Fruit fly (Drosophila melanogaster) whole organism, adult: Measurements from ENCODE around the gene CG6059.
A peak's percentile ranks its signal among the peaks of the same experiment; 100 is the strongest.

ENCODE experiments used
- CG11617 ChIP-seq: fragments of 200-800 bp; sonication (Bioruptor generic); optimal IDR thresholded peaks from 2 replicates; lab custom pipeline; 2017; ENCODE audit warnings: mild to moderate bottlenecking, missing biosample characterization, missing genetic modification reagents, missing genetic modification characterization
- CG12768 ChIP-seq: fragments of 200-800 bp; sonication (Bioruptor generic); optimal IDR thresholded peaks from 2 replicates; lab custom pipeline; 2017; ENCODE audit warnings: missing biosample characterization, missing genetic modification characterization, mild to moderate bottlenecking, moderate library complexity, missing genetic modification reagents
- CG14711 ChIP-seq: fragments of 200-800 bp; sonication (Bioruptor generic); optimal IDR thresholded peaks from 2 replicates; lab custom pipeline; 2018; ENCODE audit warnings: missing biosample characterization, mild to moderate bottlenecking, missing genetic modification characterization, moderate library complexity
- CG1620 ChIP-seq: fragments of 200-800 bp; sonication (Bioruptor generic); optimal IDR thresholded peaks from 2 replicates; lab custom pipeline; 2016; ENCODE audit warnings: missing biosample characterization, missing genetic modification characterization
- CG33017 ChIP-seq: fragments of 200-800 bp; sonication (Bioruptor generic); optimal IDR thresholded peaks from 2 replicates; lab custom pipeline; 2018; ENCODE audit warnings: missing biosample characterization, mild to moderate bottlenecking, missing genetic modification characterization, moderate library complexity
- CG5204 ChIP-seq: fragments of 200-800 bp; sonication (Bioruptor generic); optimal IDR thresholded peaks from 2 replicates; lab custom pipeline; 2016; ENCODE audit warnings: missing biosample characterization, missing genetic modification characterization
- CG7045 ChIP-seq: fragments of 200-800 bp; sonication (Bioruptor generic); optimal IDR thresholded peaks from 2 replicates; lab custom pipeline; 2017; ENCODE audit warnings: missing biosample characterization, mild to moderate bottlenecking, missing genetic modification characterization
- CG7101 ChIP-seq: fragments of 200-800 bp; sonication (Bioruptor generic); optimal IDR thresholded peaks from 2 replicates; lab custom pipeline; 2018; ENCODE audit warnings: missing biosample characterization, mild to moderate bottlenecking, missing genetic modification characterization, moderate library complexity
- Clk ChIP-seq: fragments of 200-800 bp; sonication (Bioruptor generic); optimal IDR thresholded peaks from 2 replicates; lab custom pipeline; 2017; ENCODE audit warnings: missing biosample characterization, missing genetic modification characterization
- Crg-1 ChIP-seq: fragments of 200-800 bp; sonication (Bioruptor generic); optimal IDR thresholded peaks from 2 replicates; lab custom pipeline; 2016; ENCODE audit warnings: missing biosample characterization, missing genetic modification characterization
- Hr96 ChIP-seq: fragments of 200-800 bp; sonication (Bioruptor generic); optimal IDR thresholded peaks from 2 replicates; lab custom pipeline; 2016; ENCODE audit warnings: missing biosample characterization, missing genetic modification characterization
- Mnt ChIP-seq: fragments of 200-800 bp; sonication (Bioruptor generic); optimal IDR thresholded peaks from 2 replicates; lab custom pipeline; 2016; ENCODE audit warnings: missing biosample characterization, mild to moderate bottlenecking, missing genetic modification characterization
- bab1 ChIP-seq: fragments of 200-800 bp; sonication (Bioruptor generic); optimal IDR thresholded peaks from 3 replicates; lab custom pipeline; 2019; ENCODE audit warnings: missing biosample characterization, mild to moderate bottlenecking, missing genetic modification characterization, moderate library complexity
- cic ChIP-seq: fragments of 200-800 bp; sonication (Bioruptor generic); optimal IDR thresholded peaks from 2 replicates; lab custom pipeline; 2017; ENCODE audit warnings: missing biosample characterization, mild to moderate bottlenecking, missing genetic modification characterization, moderate library complexity
- cnc ChIP-seq, 2 experiments: fragments of >200 bp; optimal IDR thresholded peaks; 2 replicates each; lab custom pipeline; 2017
- kay ChIP-seq: fragments of 200-800 bp; sonication (Bioruptor generic); peaks from one replicate; lab custom pipeline; 2016; ENCODE audit warnings: missing biosample characterization, missing genetic modification characterization, borderline replicate concordance
- ovo ChIP-seq: fragments of 200-800 bp; sonication (Bioruptor generic); optimal IDR thresholded peaks from 2 replicates; lab custom pipeline; 2016; ENCODE audit warnings: missing biosample characterization, missing genetic modification characterization
- pad ChIP-seq: fragments of 200-800 bp; sonication (Bioruptor generic); optimal IDR thresholded peaks from 3 replicates; lab custom pipeline; 2017; ENCODE audit warnings: missing biosample characterization, missing genetic modification characterization, mild to moderate bottlenecking, moderate library complexity, missing genetic modification reagents
- tj ChIP-seq: fragments of 200-800 bp; sonication (Bioruptor generic); optimal IDR thresholded peaks from 3 replicates; lab custom pipeline; 2017; ENCODE audit warnings: missing biosample characterization, mild to moderate bottlenecking, missing genetic modification characterization, moderate library complexity
- toe ChIP-seq: fragments of 200-800 bp; sonication (Bioruptor generic); optimal IDR thresholded peaks from 2 replicates; lab custom pipeline; 2016; ENCODE audit warnings: missing biosample characterization, missing genetic modification characterization

The CG6059 gene

DNA sequence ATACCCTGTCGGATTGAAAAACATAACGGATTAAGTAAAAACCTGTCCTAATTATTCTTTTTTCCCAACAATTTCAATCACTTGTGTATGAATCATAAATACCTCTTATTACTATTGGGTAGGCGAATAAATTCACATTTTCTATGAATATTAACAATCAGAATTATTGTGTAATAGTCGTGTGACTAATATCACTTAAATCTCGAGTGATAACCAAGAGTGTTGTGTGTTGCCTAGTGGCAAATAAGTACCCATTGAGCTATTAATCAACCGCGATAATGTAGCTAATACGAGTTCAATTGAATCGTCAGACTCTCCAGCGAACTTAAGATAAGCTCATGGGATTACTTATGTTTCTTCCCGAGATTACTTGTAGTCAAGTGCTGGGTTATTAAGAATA lies 35.4 kb upstream of the CG6059 start:
- TF ChIP-seq Crg-1 (GFP tag; lab: Kevin White, UChicago) = no peak
- no peak for TF ChIP-seq toe
- peak; percentile 25 for TF ChIP-seq kay (GFP tag; lab: Kevin White, UChicago)
- TF ChIP-seq CG14711 (tag; lab: Kevin White, UChicago) = no peak
- no peak for TF ChIP-seq bab1 (GFP tag; lab: Kevin White, UChicago)
- TF ChIP-seq CG33017 (tag; lab: Kevin White, UChicago) = no peak

DNA sequence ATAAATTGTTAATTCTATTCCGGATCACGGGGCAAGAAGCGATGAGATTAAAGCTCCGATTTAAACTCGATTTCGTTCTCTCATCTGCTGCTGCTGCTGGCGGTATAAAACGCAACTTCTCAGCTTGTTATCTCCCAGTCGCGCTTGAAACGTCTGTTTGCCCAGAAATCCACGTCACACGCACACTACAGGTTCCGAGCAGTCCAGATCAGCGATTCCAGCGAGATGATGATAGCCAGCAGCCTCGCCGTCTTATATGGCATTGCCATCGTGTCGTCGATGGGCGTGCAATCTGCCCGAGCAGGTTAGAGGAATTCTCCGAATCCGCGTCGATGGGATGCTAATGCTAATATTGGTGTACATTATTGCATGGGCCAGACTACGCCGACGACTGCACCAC lies 33.3 kb upstream of the CG6059 start, which contains the start of gene grass:
Gene grass, plus strand, starts transcription at position 135 of the 400 bp plus-strand sequence.
- TF ChIP-seq CG7101 (tag; lab: Kevin White, UChicago) = no peak
- no peak for TF ChIP-seq bab1 (GFP tag; lab: Kevin White, UChicago)
- TF ChIP-seq toe = no peak
- no peak for TF ChIP-seq Hr96 (GFP tag; lab: Kevin White, UChicago)
- TF ChIP-seq Clk (GFP tag; lab: Kevin White, UChicago) = no peak
- TF ChIP-seq Crg-1 (GFP tag; lab: Kevin White, UChicago) = no peak
- no peak for TF ChIP-seq CG7045
- TF ChIP-seq kay (GFP tag; lab: Kevin White, UChicago) = no peak
- no peak for TF ChIP-seq tj (GFP tag; lab: Kevin White, UChicago)
- TF ChIP-seq CG11617 (GFP tag; lab: Kevin White, UChicago) = no peak
- no peak for TF ChIP-seq CG12768 (GFP tag; lab: Kevin White, UChicago)
- no peak for TF ChIP-seq ovo (GFP tag; lab: Kevin White, UChicago)
- TF ChIP-seq cic (GFP tag; lab: Kevin White, UChicago) = no peak
- no peak for TF ChIP-seq CG1620 (GFP tag; lab: Kevin White, UChicago)
- TF ChIP-seq CG14711 (tag; lab: Kevin White, UChicago) = no peak
- TF ChIP-seq Mnt (GFP tag; lab: Kevin White, UChicago) = no peak
- no peak for TF ChIP-seq CG5204 (GFP tag; lab: Kevin White, UChicago)

DNA sequence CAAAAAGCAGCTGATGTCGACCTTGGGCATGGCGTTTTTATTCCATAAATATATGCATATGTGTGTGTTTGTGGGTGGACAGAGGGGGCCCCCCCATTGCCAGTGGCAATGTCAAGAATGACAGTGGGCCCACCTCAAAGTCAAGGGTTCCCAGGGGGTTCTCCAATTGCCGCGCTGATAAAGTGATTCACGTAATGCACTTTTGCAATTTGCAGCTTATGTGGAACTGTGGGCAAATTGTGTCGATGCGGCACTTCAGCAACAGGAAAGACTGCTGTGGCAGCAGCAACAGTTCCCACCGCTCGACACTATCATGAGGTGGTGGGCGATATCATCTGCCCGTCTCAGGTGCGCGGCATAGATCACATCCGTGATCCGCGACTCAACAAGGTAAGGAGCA lies 29.5 kb upstream of the CG6059 start:
- TF ChIP-seq CG12768 (GFP tag; lab: Kevin White, UChicago) = no peak
- no peak for TF ChIP-seq CG7045
- no peak for TF ChIP-seq cic (GFP tag; lab: Kevin White, UChicago)
- TF ChIP-seq kay (GFP tag; lab: Kevin White, UChicago) = no peak
- no peak for TF ChIP-seq CG1620 (GFP tag; lab: Kevin White, UChicago)
- no peak for TF ChIP-seq CG11617 (GFP tag; lab: Kevin White, UChicago)
- peak; percentile 99 for TF ChIP-seq tj (GFP tag; lab: Kevin White, UChicago)
- no peak for TF ChIP-seq CG33017 (tag; lab: Kevin White, UChicago)

DNA sequence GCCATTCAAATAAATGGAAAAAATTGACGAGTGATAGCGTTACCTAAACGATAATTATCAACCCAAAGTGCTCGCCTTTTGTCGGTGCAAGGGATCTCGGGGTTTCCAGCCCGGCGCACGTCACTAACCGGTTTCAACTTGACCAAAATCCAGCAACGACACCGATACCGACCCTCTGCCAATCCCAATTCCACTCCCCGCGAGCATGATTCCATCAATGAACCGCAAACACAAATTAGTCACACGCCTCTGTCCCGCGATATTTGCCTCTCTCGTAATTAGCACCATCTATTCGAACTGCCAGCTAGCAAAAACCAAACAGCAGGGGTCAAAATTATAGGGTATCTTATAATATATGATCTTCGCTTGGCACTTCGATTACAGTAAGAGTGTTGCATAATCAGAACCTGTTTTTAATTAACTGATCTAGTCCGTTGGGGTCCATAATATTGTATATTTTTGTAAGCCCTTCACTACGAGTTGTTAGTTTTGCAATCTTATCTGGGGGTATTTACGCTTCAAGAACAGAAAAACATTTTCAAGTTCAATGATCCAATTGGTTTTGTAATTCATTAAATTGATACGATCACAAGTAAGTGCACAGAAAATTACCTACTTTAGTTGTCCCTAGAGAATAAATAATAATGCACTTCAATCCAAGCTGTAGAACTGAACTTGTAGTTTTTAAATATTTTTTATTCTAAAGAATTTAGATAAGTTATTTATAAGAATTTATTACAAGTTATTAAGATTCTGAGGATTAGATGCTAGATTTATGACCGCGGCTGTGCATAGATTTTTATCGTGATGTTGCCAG lies 28.8 kb upstream of the CG6059 start:
- TF ChIP-seq tj (GFP tag; lab: Kevin White, UChicago) = no peak
- TF ChIP-seq Mnt (GFP tag; lab: Kevin White, UChicago) = no peak
- TF ChIP-seq CG33017 (tag; lab: Kevin White, UChicago) = peak; percentile 47
- TF ChIP-seq Crg-1 (GFP tag; lab: Kevin White, UChicago) = no peak
- TF ChIP-seq CG14711 (tag; lab: Kevin White, UChicago) = peak; percentile 34
- no peak for TF ChIP-seq ovo (GFP tag; lab: Kevin White, UChicago)
- TF ChIP-seq cic (GFP tag; lab: Kevin White, UChicago) = peak; percentile 59
- TF ChIP-seq pad (GFP tag; lab: Kevin White, UChicago) = no peak
- no peak for TF ChIP-seq cnc (optimal IDR thresholded peaks at IDR 0.05; lab: Kevin White, UChicago)
- TF ChIP-seq CG7045 = peak; percentile 64
- no peak for TF ChIP-seq CG1620 (GFP tag; lab: Kevin White, UChicago)
- TF ChIP-seq Clk (GFP tag; lab: Kevin White, UChicago) = no peak
- TF ChIP-seq Hr96 (GFP tag; lab: Kevin White, UChicago) = no peak
- TF ChIP-seq CG5204 (GFP tag; lab: Kevin White, UChicago) = peak; percentile 41
- peak; percentile 71 for TF ChIP-seq CG11617 (GFP tag; lab: Kevin White, UChicago)
- peak; percentile 94 for TF ChIP-seq kay (GFP tag; lab: Kevin White, UChicago)
- no peak for TF ChIP-seq toe
- TF ChIP-seq bab1 (GFP tag; lab: Kevin White, UChicago) = no peak
- peak; percentile 47 for TF ChIP-seq CG12768 (GFP tag; lab: Kevin White, UChicago)
- peak; percentile 61 for TF ChIP-seq CG7101 (tag; lab: Kevin White, UChicago)

DNA sequence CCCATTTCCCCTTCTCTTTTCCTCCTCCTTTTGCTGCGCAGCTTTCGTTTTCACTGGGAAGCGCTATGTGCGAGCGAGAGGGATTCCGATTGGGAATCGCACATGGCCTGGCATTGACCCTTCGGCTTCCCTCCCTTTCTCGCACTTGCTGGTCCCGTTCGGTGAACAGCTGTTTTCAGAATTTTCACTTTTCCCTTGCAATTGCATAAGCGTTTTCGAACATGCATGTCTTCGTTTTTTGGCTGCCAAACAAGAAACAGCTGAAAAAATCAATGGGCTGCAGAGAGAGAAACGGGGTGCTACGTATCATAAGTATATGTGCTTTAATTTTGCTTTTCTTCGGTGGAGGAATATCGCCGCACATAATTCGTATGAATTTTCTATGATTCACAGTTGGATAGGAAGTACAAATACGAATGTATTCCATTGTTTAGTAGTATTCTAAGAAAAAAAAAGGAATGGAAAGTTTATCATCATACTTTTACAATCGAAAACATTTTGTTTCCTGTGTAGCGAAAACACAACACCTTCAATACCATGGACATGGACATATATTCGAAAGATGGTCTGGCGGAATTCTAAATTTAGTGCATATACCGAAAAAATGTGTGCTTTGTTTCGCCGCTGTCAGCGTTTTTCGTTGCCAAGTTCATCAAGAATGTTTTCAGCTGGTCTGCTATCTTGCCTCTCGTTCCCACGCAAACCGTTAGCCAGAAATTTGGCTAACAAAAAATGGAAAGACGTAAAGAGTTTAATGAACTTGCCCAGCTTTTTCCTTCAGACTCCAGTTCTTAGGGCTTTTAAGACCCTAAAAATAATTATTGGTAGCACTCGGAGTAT lies 27.9 kb upstream of the CG6059 start:
- no peak for TF ChIP-seq CG1620 (GFP tag; lab: Kevin White, UChicago)
- peak; percentile 79 for TF ChIP-seq Mnt (GFP tag; lab: Kevin White, UChicago)
- TF ChIP-seq kay (GFP tag; lab: Kevin White, UChicago) = no peak
- no peak for TF ChIP-seq cnc (optimal IDR thresholded peaks at IDR 0.05; lab: Kevin White, UChicago)
- TF ChIP-seq Crg-1 (GFP tag; lab: Kevin White, UChicago) = peak; percentile 43
- TF ChIP-seq CG5204 (GFP tag; lab: Kevin White, UChicago) = peak; percentile 29
- no peak for TF ChIP-seq toe
- TF ChIP-seq CG7101 (tag; lab: Kevin White, UChicago) = peak; percentile 42
- TF ChIP-seq Clk (GFP tag; lab: Kevin White, UChicago) = no peak
- TF ChIP-seq bab1 (GFP tag; lab: Kevin White, UChicago) = peak; percentile 76
- TF ChIP-seq CG14711 (tag; lab: Kevin White, UChicago) = peak; percentile 60
- TF ChIP-seq CG12768 (GFP tag; lab: Kevin White, UChicago) = peak; percentile 27
- TF ChIP-seq cic (GFP tag; lab: Kevin White, UChicago) = no peak
- TF ChIP-seq pad (GFP tag; lab: Kevin White, UChicago) = peak; percentile 86
- peak; percentile 2 for TF ChIP-seq CG7045
- TF ChIP-seq tj (GFP tag; lab: Kevin White, UChicago) = peak; percentile 80
- TF ChIP-seq Hr96 (GFP tag; lab: Kevin White, UChicago) = no peak
- peak; percentile 58 for TF ChIP-seq CG11617 (GFP tag; lab: Kevin White, UChicago)
- no peak for TF ChIP-seq ovo (GFP tag; lab: Kevin White, UChicago)
- TF ChIP-seq CG33017 (tag; lab: Kevin White, UChicago) = no peak
